Worm (Caenorhabditis elegans): ENCODE results near the gene hch-1.

DNA sequence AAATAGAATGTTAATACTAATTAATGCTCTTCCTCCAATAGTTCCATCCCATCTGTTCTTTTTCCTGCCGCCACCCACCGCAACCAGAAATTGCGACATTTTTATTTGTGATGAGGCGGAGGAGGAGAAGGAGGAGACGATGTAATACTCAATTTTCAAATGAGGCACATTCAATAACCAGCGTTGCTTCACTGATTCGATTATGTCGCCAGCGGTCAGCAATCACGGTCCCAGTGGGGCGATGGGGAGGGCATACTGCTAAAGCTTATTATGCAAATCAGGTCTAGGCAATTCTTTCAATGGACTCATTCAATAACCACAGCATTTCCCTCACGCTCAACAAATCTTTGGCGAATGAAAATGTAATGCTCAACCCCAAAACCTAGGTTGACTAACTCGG is 50.6 kb downstream of the hch-1 start:
- TF ChIP-seq nhr-237 (tag; optimal IDR thresholded peaks at IDR 0.05) (no peak), elt-3 (tag; optimal IDR thresholded peaks at IDR 0.05) (no peak), lin-11 (tag; optimal IDR thresholded peaks at IDR 0.05) (no peak), fos-1 (tag; optimal IDR thresholded peaks at IDR 0.05) (no peak), unc-62 (GFP tag; optimal IDR thresholded peaks at IDR 0.05) (no peak), aly-2 (tag; optimal IDR thresholded peaks at IDR 0.05) (no peak)
